Fruit fly (Drosophila melanogaster): ENCODE measurements around the gene Dad.
A peak's percentile ranks its signal among the peaks of the same experiment; 100 is the strongest.

Gene Dad

dm6 chr3R:17060244-17060664 lies 6.4 kb downstream of the Dad start (continued):
- TF ChIP-seq CG9437 (GFP tag; optimal IDR thresholded peaks at IDR 0.05) (peak; percentile 54), Hand (GFP tag; optimal IDR thresholded peaks at IDR 0.05) (no peak), CG33557 (GFP tag; optimal IDR thresholded peaks at IDR 0.05) (peak; percentile 20), CG9932 (GFP tag; IDR thresholded peaks at IDR 0.05) (no peak), ttk (GFP tag; IDR thresholded peaks at IDR 0.05) (no peak), CG34422 (GFP tag; IDR thresholded peaks at IDR 0.05) (0 out of 3 replicates have a peak, but pooled peaks have one; percentile 28), CG9797 (GFP tag; optimal IDR thresholded peaks at IDR 0.05) (no peak), CG7786 (GFP tag; optimal IDR thresholded peaks at IDR 0.05) (peak; percentile 19), tin (GFP tag; optimal IDR thresholded peaks at IDR 0.05) (peak; percentile 33), CG3065 (GFP tag; optimal IDR thresholded peaks at IDR 0.05) (no peak), gt (GFP tag; IDR thresholded peaks at IDR 0.05) (no peak), CG17912 (GFP tag; optimal IDR thresholded peaks at IDR 0.05) (no peak), bowl (GFP tag; IDR thresholded peaks at IDR 0.05) (0 out of 2 replicates have a peak, but pooled peaks have one; percentile 27), aop (GFP tag; IDR thresholded peaks at IDR 0.05) (no peak), Nf-YA (GFP tag; IDR thresholded peaks at IDR 0.05) (no peak), CG30403 (GFP tag; optimal IDR thresholded peaks at IDR 0.05) (peak; percentile 73), schlank (tag; optimal IDR thresholded peaks at IDR 0.05) (no peak), CG4854 (GFP tag; optimal IDR thresholded peaks at IDR 0.05) (no peak), CG1602 (GFP tag; optimal IDR thresholded peaks at IDR 0.05) (peak; percentile 13), croc (GFP tag; conservative IDR thresholded peaks at IDR 0.05) (no peak), CHES-1-like (GFP tag; optimal IDR thresholded peaks at IDR 0.05) (peak; percentile 19), CG2202 (tag; optimal IDR thresholded peaks at IDR 0.05) (no peak), lov (optimal IDR thresholded peaks at IDR 0.05) (no peak), lov (GFP tag; IDR thresholded peaks at IDR 0.05) (no peak), chm (GFP tag; IDR thresholded peaks at IDR 0.05) (no peak), sens-2 (GFP tag; IDR thresholded peaks at IDR 0.05) (no peak), Sry-β (GFP tag; optimal IDR thresholded peaks at IDR 0.05) (no peak), CG12155 (GFP tag; optimal IDR thresholded peaks at IDR 0.05) (peak; percentile 31), Bgb (GFP tag; IDR thresholded peaks at IDR 0.05; ENCODE audit: partially characterized antibody) (no peak), Sry-δ (GFP tag; optimal IDR thresholded peaks at IDR 0.05) (no peak), insv (GFP tag; optimal IDR thresholded peaks at IDR 0.05) (no peak), slbo (GFP tag; IDR thresholded peaks at IDR 0.05) (peak; percentile 55), CG11723 (GFP tag; optimal IDR thresholded peaks at IDR 0.05) (peak; percentile 23), CG2678 (tag; optimal IDR thresholded peaks at IDR 0.05) (peak; percentile 72), CG2120 (GFP tag; optimal IDR thresholded peaks at IDR 0.05) (peak; percentile 63), Jarid2 (GFP tag; optimal IDR thresholded peaks at IDR 0.05) (peak; percentile 16), CG12236 (GFP tag; optimal IDR thresholded peaks at IDR 0.05) (peak; percentile 32), repo (GFP tag; optimal IDR thresholded peaks at IDR 0.05) (no peak), CG9215 (GFP tag; IDR thresholded peaks at IDR 0.05) (0 out of 2 replicates have a peak, but pooled peaks have one; percentile 17), CG12942 (GFP tag; optimal IDR thresholded peaks at IDR 0.05) (peak; percentile 30), fd64A (GFP tag; optimal IDR thresholded peaks at IDR 0.05) (no peak), CG10274 (GFP tag; optimal IDR thresholded peaks at IDR 0.05) (peak; percentile 22), pfk (GFP tag; optimal IDR thresholded peaks at IDR 0.05) (no peak), MTF-1 (GFP tag; optimal IDR thresholded peaks at IDR 0.05; ENCODE audit: borderline replicate concordance) (no peak), Antp (GFP tag; optimal IDR thresholded peaks at IDR 0.05) (peak; percentile 26), Dip3 (GFP tag; optimal IDR thresholded peaks at IDR 0.05) (peak; percentile 30), Eip74EF (GFP tag; optimal IDR thresholded peaks at IDR 0.05) (peak in 1 of 2 experiments; percentile 21), CG11398 (GFP tag; optimal IDR thresholded peaks at IDR 0.05) (peak; percentile 42), da (GFP tag; optimal IDR thresholded peaks at IDR 0.05) (no peak), pum (GFP tag; optimal IDR thresholded peaks at IDR 0.05) (peak; percentile 33), CG12744 (GFP tag; optimal IDR thresholded peaks at IDR 0.05) (peak; percentile 15), corto (GFP tag; optimal IDR thresholded peaks at IDR 0.05) (no peak)

All from whole organism, embryonic.